Fruit fly (Drosophila melanogaster) Kc167 (cell line): Measurements from ENCODE around the gene FoxK.
"Not testable (repeated sequence)": the region's sequence is repeated elsewhere in the genome, so short reads cannot be mapped to it uniquely, and the experiment has no call there.

Source experiments
- Myc ChIP-seq: fragments of >200 bp; optimal IDR thresholded peaks from 2 replicates; lab custom pipeline; 2017; ENCODE audit warnings: missing external identifiers
- Sin3A ChIP-seq: fragments of >200 bp; optimal IDR thresholded peaks from 2 replicates; lab custom pipeline; 2018; ENCODE audit warnings: missing external identifiers
- h ChIP-seq: fragments of >200 bp; optimal IDR thresholded peaks from 3 replicates; lab custom pipeline; 2018; ENCODE audit warnings: missing external identifiers
- insv ChIP-seq: fragments of >200 bp; optimal IDR thresholded peaks from 3 replicates; lab custom pipeline; 2018; ENCODE audit warnings: missing external identifiers
- psq ChIP-seq: fragments of >200 bp; optimal IDR thresholded peaks from 2 replicates; lab custom pipeline; 2017; ENCODE audit warnings: missing external identifiers
- ttk ChIP-seq: sonication (Bioruptor generic); optimal IDR thresholded peaks from 2 replicates; lab custom pipeline; 2017; ENCODE audit warnings: missing external identifiers

The FoxK gene

dm6 chr3L:11132055-11132454, 11.5 kb upstream of the FoxK start, which contains the start of gene CG32074:
TSS of gene CG32074 (minus strand) at chr3L:11132322.
- TF ChIP-seq h, Sin3A, psq (lab: Kevin White, UChicago): not testable (repeated sequence)

DNA sequence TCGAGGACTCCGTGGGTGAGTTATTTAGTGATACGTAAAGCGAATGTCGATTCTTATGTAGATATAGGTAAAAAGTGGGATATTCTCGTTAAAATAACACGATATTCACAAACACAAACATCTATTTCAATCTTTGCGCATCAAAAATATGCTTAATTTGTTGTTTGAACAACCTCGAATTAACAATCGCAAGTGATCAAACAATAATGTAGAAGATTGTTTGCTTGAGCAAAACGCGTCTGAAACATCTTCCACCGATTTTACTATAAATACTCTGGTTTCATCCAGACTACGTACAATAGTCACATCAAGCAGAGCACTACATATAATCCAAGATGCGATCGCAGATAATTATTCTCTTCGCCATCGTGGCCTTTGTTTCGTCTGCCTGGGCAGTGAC, 10.0 kb upstream of the FoxK start, which contains the start of gene nol:
Gene nol (plus strand): TSS at position 301 of the 400 bp plus-strand sequence.
- TF ChIP-seq insv (lab: Kevin White, UChicago), result no peak
- no peak for TF ChIP-seq psq (lab: Kevin White, UChicago)
- no peak for TF ChIP-seq h (lab: Kevin White, UChicago)
- no peak for TF ChIP-seq ttk
- no peak for TF ChIP-seq Myc (lab: Kevin White, UChicago)
- no peak for TF ChIP-seq Sin3A (lab: Kevin White, UChicago)

DNA sequence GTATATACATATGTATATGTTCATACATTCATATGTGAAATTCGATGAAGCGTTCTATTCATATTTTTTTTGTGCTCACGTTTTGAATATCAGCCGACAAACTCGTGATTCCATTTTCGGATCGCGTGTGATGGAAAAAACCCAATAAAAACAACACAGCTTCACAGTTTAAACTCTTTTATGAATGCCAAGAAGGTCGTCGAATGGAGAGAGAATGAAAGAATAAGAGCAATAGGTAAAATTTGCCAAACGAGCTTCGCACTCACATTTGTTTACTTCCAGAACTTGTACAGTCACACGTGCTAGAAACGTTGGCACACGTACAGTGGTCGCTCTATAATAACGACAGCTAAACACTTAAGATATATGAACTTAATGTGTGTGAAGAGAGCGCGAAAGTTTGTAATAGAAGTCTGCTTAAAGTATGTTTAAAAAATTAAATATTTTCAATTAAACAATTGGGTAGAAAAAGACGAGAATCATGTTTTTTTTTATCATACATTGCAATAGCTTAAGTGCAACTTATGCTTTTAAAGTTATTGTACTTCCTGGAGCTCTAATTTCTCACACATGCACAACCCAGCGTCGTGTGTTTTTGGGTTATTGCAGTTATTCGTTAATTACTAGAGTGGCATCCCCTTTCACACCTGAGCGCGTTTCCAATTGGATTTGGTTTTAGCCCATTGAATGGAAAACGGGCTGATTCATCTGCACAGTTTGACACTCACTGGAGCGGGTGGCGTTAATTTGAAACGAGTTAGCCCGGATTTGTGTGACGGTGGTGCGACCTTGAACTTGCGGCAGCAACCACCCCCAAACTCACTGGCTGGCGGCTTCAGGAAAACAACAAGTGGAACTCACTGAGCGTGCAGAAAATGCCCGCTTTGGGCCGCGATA, 5.3 kb upstream of the FoxK start:
- TF ChIP-seq psq (lab: Kevin White, UChicago), result no peak
- no peak for TF ChIP-seq insv (lab: Kevin White, UChicago)
- TF ChIP-seq ttk, result no peak
- TF ChIP-seq h (lab: Kevin White, UChicago), result no peak
- TF ChIP-seq Myc (lab: Kevin White, UChicago), result no peak
- no peak for TF ChIP-seq Sin3A (lab: Kevin White, UChicago)

- TF ChIP-seq h (lab: Kevin White, UChicago) (no peak), Sin3A (lab: Kevin White, UChicago) (no peak), ttk (no peak), Myc (lab: Kevin White, UChicago) (no peak), insv (lab: Kevin White, UChicago) (no peak), psq (lab: Kevin White, UChicago) (no peak)
Observed at dm6 chr3L:11124841-11125240, 4.3 kb upstream of the FoxK start.

DNA sequence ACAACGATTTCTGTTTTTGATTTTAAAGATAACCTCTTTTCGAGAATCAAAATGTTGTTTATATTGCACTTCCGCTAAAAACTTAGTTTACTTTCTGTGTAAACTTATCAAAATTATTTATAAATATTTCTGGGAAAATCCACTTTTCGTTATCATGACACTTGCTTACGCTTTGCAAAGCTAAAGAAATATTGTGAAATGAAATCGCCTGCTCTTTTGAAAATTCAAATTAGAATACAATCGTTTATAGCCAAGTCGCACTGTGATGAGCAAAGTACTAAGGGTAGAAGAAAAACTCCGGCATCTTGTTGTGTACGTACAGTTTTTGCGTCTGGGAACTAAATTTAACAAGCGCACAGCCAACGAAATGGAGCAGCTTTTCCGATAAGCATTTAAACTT, 3.9 kb upstream of the FoxK start:
- TF ChIP-seq psq (lab: Kevin White, UChicago), result no peak
- TF ChIP-seq Myc (lab: Kevin White, UChicago), result no peak
- TF ChIP-seq Sin3A (lab: Kevin White, UChicago), result no peak
- TF ChIP-seq insv (lab: Kevin White, UChicago), result no peak
- no peak for TF ChIP-seq ttk
- TF ChIP-seq h (lab: Kevin White, UChicago), result no peak

dm6 chr3L:11123598-11124284, 3.2 kb upstream of the FoxK start:
- TF ChIP-seq Sin3A (lab: Kevin White, UChicago) (no peak), ttk (no peak), psq (lab: Kevin White, UChicago) (no peak), h (lab: Kevin White, UChicago) (no peak), insv (lab: Kevin White, UChicago) (no peak)

DNA sequence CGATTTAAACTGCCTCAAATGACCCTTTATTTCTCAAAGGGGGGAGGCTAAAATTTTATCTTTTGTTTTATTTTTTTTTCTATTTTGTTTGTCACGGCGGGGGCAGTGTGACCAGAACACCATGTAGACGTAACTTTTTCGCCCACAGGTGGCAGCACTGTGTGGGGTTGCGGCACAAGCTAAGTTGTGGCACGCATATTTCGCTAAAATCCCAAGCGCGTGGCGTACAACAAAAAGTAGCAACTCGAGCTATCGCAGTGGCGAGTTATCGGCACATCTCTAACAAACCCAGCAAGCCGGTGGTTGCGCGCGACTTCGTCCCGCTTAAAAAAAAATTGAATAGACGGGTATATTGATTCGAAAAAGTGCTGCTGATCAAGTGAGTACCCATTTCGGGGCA, 2.5 kb upstream of the FoxK start, which contains the start of the genes Ufd1 and NaPi-III:
Gene Ufd1 (minus strand): TSS at position 129 of the 400 bp plus-strand sequence.
Gene NaPi-III (plus strand): TSS at position 261 of the 400 bp plus-strand sequence.
- TF ChIP-seq Sin3A (lab: Kevin White, UChicago) (no peak), Myc (lab: Kevin White, UChicago) (no peak), psq (lab: Kevin White, UChicago) (no peak), ttk (no peak), insv (lab: Kevin White, UChicago) (no peak), h (lab: Kevin White, UChicago) (no peak)

DNA sequence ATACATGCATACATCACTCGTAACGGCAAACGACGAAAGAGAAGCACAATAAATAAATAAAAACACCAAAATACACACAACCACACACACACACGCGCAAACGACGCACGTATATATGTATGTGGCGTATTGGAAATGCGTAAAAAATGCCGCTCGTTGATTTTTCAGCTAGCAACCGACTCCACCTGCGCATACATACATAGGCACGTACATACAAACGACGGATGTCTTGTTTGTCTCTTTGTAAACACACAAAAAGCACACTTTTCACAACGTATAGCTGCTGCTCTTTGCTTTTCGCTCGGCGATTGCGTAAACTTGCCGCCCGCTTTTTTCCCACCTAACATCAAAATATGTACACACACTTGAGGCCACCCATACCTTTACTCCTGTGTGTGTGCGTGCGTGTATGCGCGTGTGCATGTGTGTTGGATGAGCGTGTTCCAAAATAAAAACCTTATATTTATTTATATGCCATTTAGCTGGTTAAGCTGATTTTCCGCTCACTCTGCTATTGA, 623 bp downstream of the FoxK start:
- no peak for TF ChIP-seq insv (lab: Kevin White, UChicago)
- no peak for TF ChIP-seq ttk
- no peak for TF ChIP-seq Sin3A (lab: Kevin White, UChicago)
- TF ChIP-seq psq (lab: Kevin White, UChicago), result no peak
- TF ChIP-seq Myc (lab: Kevin White, UChicago), result no peak
- TF ChIP-seq h (lab: Kevin White, UChicago), result no peak

DNA sequence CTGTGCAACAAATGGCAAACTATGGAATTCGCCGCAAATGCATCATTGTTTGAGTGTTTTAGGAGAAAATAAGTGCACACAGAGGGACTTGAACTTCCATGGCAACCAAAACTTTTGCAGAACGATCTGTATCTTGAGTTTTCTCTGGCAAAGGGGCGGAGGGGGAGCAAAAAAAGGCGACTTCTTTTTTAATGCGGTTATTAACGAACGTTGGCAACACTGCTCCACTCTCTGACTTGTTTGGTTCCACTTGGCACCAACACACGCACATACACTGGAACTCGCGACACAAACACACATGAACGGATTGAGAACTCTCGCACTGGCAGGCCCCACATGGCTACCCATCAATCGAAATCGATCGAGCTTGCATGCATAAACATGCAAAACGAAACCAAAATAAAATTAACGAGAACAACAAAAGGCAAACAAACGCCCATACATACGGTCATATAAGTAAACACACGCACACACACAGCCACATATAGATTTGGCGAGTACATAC, 1.1 kb downstream of the FoxK start:
- TF ChIP-seq Sin3A (lab: Kevin White, UChicago) (no peak), Myc (lab: Kevin White, UChicago) (no peak), h (lab: Kevin White, UChicago) (no peak), insv (lab: Kevin White, UChicago) (no peak)

DNA sequence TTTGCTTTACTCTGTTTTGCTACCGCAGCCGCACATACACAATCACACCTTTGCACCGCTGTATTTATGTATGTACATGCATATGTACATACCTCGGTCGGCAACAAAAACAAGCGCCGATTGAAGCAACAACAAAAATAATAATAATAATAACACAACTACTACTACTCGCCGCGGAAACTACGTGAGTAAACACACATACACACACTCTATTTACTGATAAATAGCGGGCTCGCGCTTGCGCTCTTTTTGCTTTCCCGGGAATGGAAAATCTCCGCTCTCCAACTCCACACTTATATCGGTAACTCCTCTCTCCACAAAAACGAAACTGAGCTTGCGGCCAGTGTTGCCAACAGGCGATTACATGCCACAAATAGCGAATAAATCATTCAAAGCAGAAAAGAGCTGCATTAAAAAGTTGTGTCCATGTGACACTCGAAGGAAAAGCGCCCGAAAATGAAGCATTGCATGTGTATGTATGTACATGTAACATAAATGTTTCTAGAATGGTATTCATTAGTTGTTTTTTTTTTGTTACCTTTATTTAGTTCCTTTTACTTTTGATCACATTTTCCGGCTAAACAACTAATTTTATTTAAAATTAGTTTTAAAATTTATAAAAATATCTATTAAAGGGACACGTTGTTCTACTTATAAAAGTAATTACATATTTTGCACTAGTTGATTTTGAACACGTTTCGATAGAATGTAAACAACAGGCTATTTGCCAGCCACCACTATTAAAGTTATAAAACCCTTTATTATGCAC, 1.8 kb downstream of the FoxK start:
- TF ChIP-seq Myc (lab: Kevin White, UChicago) (no peak), ttk (no peak), psq (lab: Kevin White, UChicago) (no peak), Sin3A (lab: Kevin White, UChicago) (no peak), insv (lab: Kevin White, UChicago) (no peak), h (lab: Kevin White, UChicago) (no peak)
